Fruit fly (Drosophila melanogaster) whole organism, embryonic: ENCODE results near the gene CG10598.

ENCODE experiments used
- CG12659 ChIP-seq: fragments of 200-800 bp; sonication (Bioruptor generic); optimal IDR thresholded peaks from 3 replicates; lab custom pipeline; 2017; ENCODE audit warnings: mild to moderate bottlenecking, missing biosample characterization, missing genetic modification reagents, missing genetic modification characterization
- CG13775 ChIP-seq: fragments of 200-800 bp; sonication (Bioruptor generic); optimal IDR thresholded peaks from 3 replicates; lab custom pipeline; 2017; ENCODE audit warnings: missing biosample characterization, mild to moderate bottlenecking, missing genetic modification characterization
- CG3065 ChIP-seq: fragments of 200-800 bp; sonication (Bioruptor generic); optimal IDR thresholded peaks from 2 replicates; lab custom pipeline; 2016; ENCODE audit warnings: missing biosample characterization, missing genetic modification characterization
- CG33557 ChIP-seq: fragments of 200-800 bp; sonication (Bioruptor generic); optimal IDR thresholded peaks from 2 replicates; lab custom pipeline; 2019; ENCODE audit warnings: missing biosample characterization, mild to moderate bottlenecking, missing genetic modification characterization, moderate library complexity
- CG5245 ChIP-seq: fragments of 200-800 bp; sonication (Bioruptor generic); optimal IDR thresholded peaks from 3 replicates; lab custom pipeline; 2016; ENCODE audit warnings: missing biosample characterization, missing genetic modification characterization
- H15 ChIP-seq: fragments of 200-800 bp; sonication (Bioruptor generic); IDR thresholded peaks from 3 replicates; pipeline ENCODE4 v1.3.6; 2022; ENCODE audit warnings: missing biosample characterization, missing genetic modification characterization
- HLH54F ChIP-seq: fragments of 200-800 bp; sonication (Bioruptor generic); optimal IDR thresholded peaks from 3 replicates; lab custom pipeline; 2016; ENCODE audit warnings: missing biosample characterization, missing genetic modification characterization
- NC2α ChIP-seq: fragments of 200-800 bp; sonication (Bioruptor generic); optimal IDR thresholded peaks from 2 replicates; lab custom pipeline; 2016; ENCODE audit warnings: missing biosample characterization, missing genetic modification characterization
- hth ChIP-seq: fragments of >200 bp; optimal IDR thresholded peaks from 2 replicates; lab custom pipeline; 2017; ENCODE audit warnings: inconsistent platforms
- nerfin-1 ChIP-seq: fragments of 200-800 bp; sonication (Bioruptor generic); optimal IDR thresholded peaks from 3 replicates; lab custom pipeline; 2019; ENCODE audit warnings: missing biosample characterization, mild to moderate bottlenecking, missing genetic modification characterization, moderate library complexity
- tna ChIP-seq: fragments of 200-800 bp; sonication (Bioruptor generic); IDR thresholded peaks from 2 replicates; pipeline ENCODE4 v1.3.6; 2022; ENCODE audit warnings: missing biosample characterization, missing genetic modification characterization; ENCODE audit not compliant: partially characterized antibody

DNA sequence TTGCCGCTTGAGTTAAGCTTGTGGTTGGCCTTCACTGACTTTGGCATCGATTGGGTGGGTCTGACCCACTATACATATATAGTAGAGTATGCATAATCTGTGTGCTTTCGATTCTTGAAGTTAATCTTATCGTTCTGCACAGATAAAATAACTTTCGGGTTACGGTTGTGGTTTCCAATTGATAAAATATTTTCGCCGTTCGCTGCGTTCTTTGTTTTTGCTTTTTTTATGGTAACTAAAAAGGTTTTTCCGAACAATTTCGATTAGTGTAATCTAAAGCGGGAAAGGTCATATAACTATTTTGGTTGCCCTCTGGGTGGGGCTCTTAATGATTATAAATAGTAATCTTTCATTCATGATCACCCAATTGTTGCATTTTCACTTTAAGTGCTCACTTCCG, 46.1 kb downstream of the CG10598 start:
- no peak for TF ChIP-seq H15
- TF ChIP-seq CG5245, result no peak
- TF ChIP-seq CG13775 (GFP tag; lab: Kevin White, UChicago), result no peak
- no peak for TF ChIP-seq CG3065 (GFP tag; lab: Kevin White, UChicago)
- TF ChIP-seq NC2α (GFP tag; lab: Kevin White, UChicago), result no peak
- no peak for TF ChIP-seq CG33557
- TF ChIP-seq CG12659, result no peak
- TF ChIP-seq nerfin-1 (tag; lab: Kevin White, UChicago), result no peak
- no peak for TF ChIP-seq hth
- TF ChIP-seq HLH54F (GFP tag; lab: Kevin White, UChicago), result no peak
- no peak for TF ChIP-seq tna (GFP tag; lab: Robert Waterston, UW)
